Worm (Caenorhabditis elegans) whole organism, L4 larva: Measurements from ENCODE around the gene W04E12.2.

ENCODE experiments used
- F26F4.8 ChIP-seq: fragments of 200-800 bp; sonication (Bioruptor generic); conservative IDR thresholded peaks from 2 replicates; pipeline ENCODE4 v1.3.6; 2022; ENCODE audit warnings: missing genetic modification characterization, missing compliant biosample characterization
- Y5F2A.4 ChIP-seq: fragments of 200-800 bp; sonication (Bioruptor generic); optimal IDR thresholded peaks from 2 replicates; lab custom pipeline; 2018; ENCODE audit warnings: mild to moderate bottlenecking, missing genetic modification characterization, missing compliant biosample characterization
- Y75B8A.6 ChIP-seq: fragments of 200-800 bp; sonication (Bioruptor generic); IDR thresholded peaks from 2 replicates; pipeline ENCODE4 v1.3.6; 2022; ENCODE audit warnings: missing genetic modification reagents, missing genetic modification characterization, missing compliant biosample characterization
- ZK337.2 ChIP-seq: fragments of 200-800 bp; sonication (Bioruptor generic); IDR thresholded peaks from 2 replicates; pipeline ENCODE4 v1.3.6; 2022; ENCODE audit warnings: missing genetic modification reagents, missing genetic modification characterization, missing compliant biosample characterization
- aha-1 ChIP-seq: fragments of 150-350 bp; peaks from one replicate; lab custom pipeline; 2014; ENCODE audit warnings: missing biosample characterization, missing genetic modification characterization
- ama-1 ChIP-seq: fragments of 150-350 bp; optimal IDR thresholded peaks from 2 replicates; lab custom pipeline; 2014; ENCODE audit warnings: inconsistent platforms, mixed read lengths
- ceh-32 ChIP-seq: sonication (generic microtip); optimal IDR thresholded peaks from 2 replicates; lab custom pipeline; 2016; ENCODE audit warnings: mild to moderate bottlenecking, missing genetic modification characterization, missing compliant biosample characterization; ENCODE audit not compliant: poor library complexity
- ceh-62 ChIP-seq: sonication (generic microtip); optimal IDR thresholded peaks from 2 replicates; lab custom pipeline; 2017; ENCODE audit warnings: missing biosample characterization, missing genetic modification characterization
- ces-1 ChIP-seq: fragments of 150-350 bp; sonication (generic microtip); optimal IDR thresholded peaks from 4 replicates; lab custom pipeline; 2014; ENCODE audit warnings: missing biosample characterization, missing genetic modification reagents, missing genetic modification characterization
- daf-16 ChIP-seq, 3 experiments: sonication (generic microtip); optimal IDR thresholded peaks; 2 replicates each; lab custom pipeline; 2016 to 2017; ENCODE audit warnings: missing genetic modification characterization in 3 of 3, missing genetic modification reagents in 3 of 3, mild to moderate bottlenecking in 2 of 3, missing compliant biosample characterization in 2 of 3, missing biosample characterization in 1 of 3, moderate library complexity in 1 of 3
- daf-8 ChIP-seq: fragments of 200-800 bp; sonication (Bioruptor generic); IDR thresholded peaks from 2 replicates; pipeline ENCODE4 v1.3.6; 2022; ENCODE audit warnings: missing genetic modification characterization, missing compliant biosample characterization
- egl-43 ChIP-seq: fragments of 200-800 bp; sonication (Bioruptor generic); IDR thresholded peaks from 2 replicates; pipeline ENCODE4 v1.3.6; 2022; ENCODE audit warnings: missing genetic modification reagents, missing genetic modification characterization, missing compliant biosample characterization
- fos-1 ChIP-seq: fragments of 150-350 bp; optimal IDR thresholded peaks from 2 replicates; lab custom pipeline; 2014; ENCODE audit warnings: missing biosample characterization, missing genetic modification characterization
- hif-1 ChIP-seq, 2 experiments: sonication (generic microtip); optimal IDR thresholded peaks; 2 replicates each; lab custom pipeline; 2016 to 2017; ENCODE audit warnings: missing compliant biosample characterization in 2 of 2, missing genetic modification characterization in 2 of 2, missing genetic modification reagents in 2 of 2, missing genotype in 2 of 2, mild to moderate bottlenecking in 1 of 2
- jun-1 ChIP-seq: fragments of 150-350 bp; optimal IDR thresholded peaks from 2 replicates; lab custom pipeline; 2014; ENCODE audit warnings: missing biosample characterization, missing genetic modification reagents, missing genetic modification characterization
- lim-7 ChIP-seq: fragments of 200-800 bp; sonication (Bioruptor generic); IDR thresholded peaks from 2 replicates; pipeline ENCODE4 v1.3.6; 2022; ENCODE audit warnings: missing genetic modification characterization, missing compliant biosample characterization
- lin-1 ChIP-seq: fragments of 200-800 bp; sonication (Bioruptor generic); IDR thresholded peaks from 2 replicates; pipeline ENCODE4 v1.3.6; 2022; ENCODE audit warnings: missing genetic modification reagents, missing genetic modification characterization, missing compliant biosample characterization
- lin-13 ChIP-seq: fragments of 150-350 bp; optimal IDR thresholded peaks from 2 replicates; lab custom pipeline; 2014; ENCODE audit warnings: missing biosample characterization, missing genetic modification reagents, missing genetic modification characterization
- madf-5 ChIP-seq, 2 experiments: fragments of 200-800 bp; sonication (Bioruptor generic); IDR thresholded peaks; 2 replicates each; pipeline ENCODE4 v1.3.6; 2022; ENCODE audit warnings: missing compliant biosample characterization in 2 of 2, missing genetic modification characterization in 2 of 2
- madf-9 ChIP-seq: fragments of 200-800 bp; sonication (Bioruptor generic); conservative IDR thresholded peaks from 2 replicates; pipeline ENCODE4 v1.3.6; 2022; ENCODE audit warnings: missing genetic modification reagents, missing genetic modification characterization, missing compliant biosample characterization
- mep-1 ChIP-seq: fragments of 150-350 bp; sonication (generic microtip); optimal IDR thresholded peaks from 3 replicates; lab custom pipeline; 2014; ENCODE audit warnings: missing biosample characterization, missing genetic modification characterization
- mes-2 ChIP-seq: sonication (generic microtip); optimal IDR thresholded peaks from 2 replicates; lab custom pipeline; 2016; ENCODE audit warnings: missing genotype, mild to moderate bottlenecking, missing genetic modification characterization, missing compliant biosample characterization; ENCODE audit not compliant: poor library complexity, severe bottlenecking
- nhr-25 ChIP-seq: sonication (generic microtip); optimal IDR thresholded peaks from 2 replicates; lab custom pipeline; 2017; ENCODE audit warnings: missing genetic modification characterization, mild to moderate bottlenecking, missing compliant biosample characterization, antibody characterized with exemption, moderate library complexity, borderline replicate concordance; ENCODE audit not compliant: insufficient read depth
- nhr-41 ChIP-seq: fragments of 200-800 bp; sonication (Bioruptor generic); IDR thresholded peaks from 2 replicates; pipeline ENCODE4 v1.3.6; 2022; ENCODE audit warnings: missing genetic modification reagents, missing genetic modification characterization, missing compliant biosample characterization
- nhr-76 ChIP-seq: fragments of 150-350 bp; optimal IDR thresholded peaks from 2 replicates; lab custom pipeline; 2014; ENCODE audit warnings: missing biosample characterization, missing genetic modification characterization
- rbr-2 ChIP-seq: sonication (generic microtip); optimal IDR thresholded peaks from 2 replicates; lab custom pipeline; 2016; ENCODE audit warnings: missing genotype, missing genetic modification characterization, missing compliant biosample characterization
- saeg-2 ChIP-seq: fragments of 200-800 bp; sonication (Bioruptor generic); IDR thresholded peaks from 2 replicates; pipeline ENCODE4 v1.3.6; 2022; ENCODE audit warnings: missing genetic modification reagents, missing genetic modification characterization, missing compliant biosample characterization
- set-16 ChIP-seq: fragments of 200-800 bp; sonication (Bioruptor generic); IDR thresholded peaks from 2 replicates; pipeline ENCODE4 v1.3.6; 2022; ENCODE audit warnings: missing genetic modification reagents, missing genetic modification characterization, missing compliant biosample characterization
- skn-1 ChIP-seq: fragments of 150-350 bp; optimal IDR thresholded peaks from 2 replicates; lab custom pipeline; 2014; ENCODE audit warnings: missing biosample characterization, missing genetic modification characterization
- snpc-4 ChIP-seq: fragments of 150-350 bp; optimal IDR thresholded peaks from 2 replicates; lab custom pipeline; 2014; ENCODE audit warnings: missing biosample characterization, missing genetic modification characterization
- spr-3 ChIP-seq: fragments of 200-800 bp; sonication (Bioruptor generic); optimal IDR thresholded peaks from 2 replicates; lab custom pipeline; 2018; ENCODE audit warnings: mild to moderate bottlenecking, missing genetic modification characterization, missing compliant biosample characterization
- unc-39 ChIP-seq: sonication (generic microtip); optimal IDR thresholded peaks from 2 replicates; lab custom pipeline; 2017; ENCODE audit warnings: missing biosample characterization, missing genetic modification characterization
- zag-1 ChIP-seq: fragments of 150-350 bp; optimal IDR thresholded peaks from 2 replicates; lab custom pipeline; 2014; ENCODE audit warnings: missing biosample characterization, missing genetic modification characterization

The W04E12.2 gene

ce11 chrV:19738117-19738516 is 2.8 kb downstream of the W04E12.2 start, which contains the start of gene fbxa-131:
TSS of gene fbxa-131 (plus strand) at chrV:19738417.
- TF ChIP-seq snpc-4 (tag; lab: Kevin White, UChicago), result no peak
- TF ChIP-seq, all 104 proteins: peak for 0

DNA sequence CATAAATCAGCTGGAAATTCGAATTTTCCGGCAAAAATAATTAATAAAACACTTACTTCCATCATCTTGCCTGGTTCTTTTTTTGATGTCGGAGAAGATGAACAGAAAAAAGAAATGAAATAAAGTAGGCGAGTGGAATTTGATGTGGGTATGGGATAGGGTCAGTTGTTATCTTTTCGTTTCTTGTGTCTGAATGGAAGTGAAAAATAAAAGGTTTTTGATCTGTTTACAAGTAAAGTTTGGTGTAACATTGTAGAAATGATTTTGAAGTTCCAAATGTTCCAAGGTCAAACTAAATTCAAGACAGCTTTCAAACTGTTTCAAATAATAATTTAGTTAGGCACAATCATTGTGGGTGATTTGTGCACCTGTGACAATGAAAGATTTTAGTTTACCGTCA is 3.5 kb downstream of the W04E12.2 start, which contains the start of gene W04E12.7:
Gene W04E12.7 (minus strand): TSS at position 101 of the 400 bp plus-strand sequence.
- peak; percentile 1 for TF ChIP-seq aha-1
- TF ChIP-seq ceh-62 (tag; lab: Kevin White, UChicago), result no peak
- no peak for TF ChIP-seq spr-3 (GFP tag; lab: Kevin White, UChicago)

ce11 chrV:19733728-19734127 is 7.2 kb downstream of the W04E12.2 start:
- TF ChIP-seq ceh-32 (no peak), F26F4.8 (GFP tag; lab: Robert Waterston, UW) (0 out of 2 replicates have a peak, but pooled peaks have one; percentile 7), egl-43 (0 out of 2 replicates have a peak, but pooled peaks have one; percentile 32), set-16 (GFP tag; lab: Robert Waterston, UW) (peak; percentile 86)

ce11 chrV:19730280-19730679 is 10.7 kb downstream of the W04E12.2 start, which contains the start of gene Y116F11A.1:
TSS of gene Y116F11A.1 (plus strand) at chrV:19730580.
- no peak for TF ChIP-seq nhr-41 (GFP tag; lab: Robert Waterston, UW)
- no peak for TF ChIP-seq rbr-2 (tag; lab: Kevin White, UChicago)
- TF ChIP-seq jun-1 (tag; lab: Kevin White, UChicago), result no peak
- TF ChIP-seq daf-16 (GFP tag; optimal IDR thresholded peaks at IDR 0.05; lab: Kevin White, UChicago), result no peak
- no peak for TF ChIP-seq daf-16 (tag; optimal IDR thresholded peaks at IDR 0.05; lab: Kevin White, UChicago)
- TF ChIP-seq madf-9, result no peak
- no peak for TF ChIP-seq ces-1 (GFP tag; lab: Kevin White, UChicago)
- TF ChIP-seq mep-1 (tag; lab: Kevin White, UChicago), result no peak
- no peak for TF ChIP-seq F26F4.8 (GFP tag; lab: Robert Waterston, UW)
- TF ChIP-seq Y5F2A.4, result no peak
- TF ChIP-seq, all 104 proteins: peak for 0

DNA sequence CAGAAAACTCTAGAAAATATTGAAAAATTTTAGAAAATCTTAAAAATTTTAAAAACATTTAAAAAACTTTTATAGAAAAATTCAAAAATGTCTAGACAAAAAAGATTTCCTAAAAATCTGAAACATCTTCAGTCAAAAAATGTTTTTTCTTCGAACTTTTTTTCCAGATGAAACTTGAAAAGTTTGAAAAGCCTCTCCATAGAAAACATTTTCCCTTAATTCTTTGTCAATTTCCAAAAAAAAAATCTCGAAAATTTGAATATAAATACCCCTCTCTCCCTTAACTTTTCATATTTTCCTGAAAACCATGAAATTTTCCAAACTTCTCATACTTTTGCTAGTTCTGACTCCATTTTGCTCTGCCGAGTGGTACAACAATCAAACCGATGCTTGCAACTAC is 12.2 kb downstream of the W04E12.2 start, which contains the start of gene Y116F11A.3:
Gene Y116F11A.3 (plus strand): TSS at position 301 of the 400 bp plus-strand sequence.
- no peak for TF ChIP-seq lim-7
- TF ChIP-seq unc-39 (tag; lab: Kevin White, UChicago), result no peak
- no peak for TF ChIP-seq rbr-2 (tag; lab: Kevin White, UChicago)
- no peak for TF ChIP-seq mes-2 (tag; lab: Kevin White, UChicago)
- TF ChIP-seq aha-1, result no peak
- no peak for TF ChIP-seq mep-1 (tag; lab: Kevin White, UChicago)
- TF ChIP-seq lin-1 (GFP tag; lab: Robert Waterston, UW), result no peak
- no peak for TF ChIP-seq ZK337.2 (GFP tag; lab: Robert Waterston, UW)
- no peak for TF ChIP-seq hif-1 (tag; optimal IDR thresholded peaks at IDR 0.05; lab: Kevin White, UChicago)
- no peak for TF ChIP-seq saeg-2
- no peak for TF ChIP-seq daf-8 (GFP tag; lab: Robert Waterston, UW)
- no peak for TF ChIP-seq ama-1 (lab: Kevin White, UChicago)
- TF ChIP-seq fos-1 (tag; lab: Kevin White, UChicago), result no peak
- no peak for TF ChIP-seq nhr-25 (tag; lab: Kevin White, UChicago)
- no peak for TF ChIP-seq Y75B8A.6 (GFP tag; lab: Robert Waterston, UW)
- TF ChIP-seq nhr-76, result no peak
- TF ChIP-seq skn-1 (tag; lab: Kevin White, UChicago), result no peak

- peak; percentile 9 for TF ChIP-seq lin-13 (GFP tag; lab: Kevin White, UChicago)
- TF ChIP-seq zag-1 (tag; lab: Kevin White, UChicago), result no peak
- peak; percentile 75 for TF ChIP-seq set-16 (GFP tag; lab: Robert Waterston, UW)
- TF ChIP-seq madf-5 (GFP tag; IDR thresholded peaks at IDR 0.05; lab: Robert Waterston, UW), result no peak
Measured at ce11 chrV:19727990-19728389, 12.9 kb downstream of the W04E12.2 start.
